Worm (Caenorhabditis elegans) whole organism, midembryonic: ENCODE results near the gene nlg-1.

Source experiments
- T22C8.4 ChIP-seq: fragments of 200-800 bp; sonication (Bioruptor generic); IDR thresholded peaks from 2 replicates; pipeline ENCODE4 v1.3.6; 2022; ENCODE audit warnings: missing genetic modification characterization, missing compliant biosample characterization
- cog-1 ChIP-seq: sonication (generic microtip); optimal IDR thresholded peaks from 2 replicates; lab custom pipeline; 2016; ENCODE audit warnings: missing genetic modification characterization, missing compliant biosample characterization
- flt-1 ChIP-seq: fragments of 200-800 bp; sonication (Bioruptor generic); IDR thresholded peaks from 2 replicates; pipeline ENCODE4 v1.3.6; 2022; ENCODE audit warnings: missing genetic modification characterization, missing compliant biosample characterization
- klf-2 ChIP-seq: fragments of 200-800 bp; sonication (Bioruptor generic); conservative IDR thresholded peaks from 2 replicates; pipeline ENCODE4 v1.3.6; 2022; ENCODE audit warnings: missing genetic modification reagents, missing genetic modification characterization, missing compliant biosample characterization
- med-1 ChIP-seq: sonication (generic microtip); optimal IDR thresholded peaks from 2 replicates; lab custom pipeline; 2017; ENCODE audit warnings: missing genetic modification characterization, mild to moderate bottlenecking, missing compliant biosample characterization, antibody characterized with exemption, missing genetic modification reagents; ENCODE audit not compliant: insufficient read depth
- ref-1 ChIP-seq: fragments of 200-800 bp; sonication (Bioruptor generic); conservative IDR thresholded peaks from 2 replicates; pipeline ENCODE4 v1.3.6; 2022; ENCODE audit warnings: missing genetic modification reagents, missing genetic modification characterization, missing compliant biosample characterization
- tab-1 ChIP-seq: fragments of 200-800 bp; sonication (Bioruptor generic); IDR thresholded peaks from 2 replicates; pipeline ENCODE4 v1.3.6; 2022; ENCODE audit warnings: missing genetic modification characterization, missing compliant biosample characterization
- ztf-23 ChIP-seq: fragments of 200-800 bp; sonication (Bioruptor generic); IDR thresholded peaks from 2 replicates; pipeline ENCODE4 v1.3.6; 2022; ENCODE audit warnings: missing genetic modification reagents, missing genetic modification characterization, missing compliant biosample characterization
- ztf-29 ChIP-seq: fragments of 200-800 bp; sonication (Bioruptor generic); IDR thresholded peaks from 2 replicates; pipeline ENCODE4 v1.3.6; 2022; ENCODE audit warnings: missing genetic modification reagents, missing genetic modification characterization, missing compliant biosample characterization

nlg-1 gene

ce11 chrX:13644884-13645283 is 13.9 kb upstream of the nlg-1 start:
- TF ChIP-seq flt-1 (GFP tag; lab: Robert Waterston, UW) = no peak
- no peak for TF ChIP-seq tab-1 (GFP tag; lab: Robert Waterston, UW)
- no peak for TF ChIP-seq cog-1 (tag; lab: Kevin White, UChicago)
- no peak for TF ChIP-seq ztf-29 (GFP tag; lab: Robert Waterston, UW)
- TF ChIP-seq T22C8.4 (GFP tag; lab: Robert Waterston, UW) = no peak
- TF ChIP-seq ref-1 (GFP tag; lab: Robert Waterston, UW) = no peak
- TF ChIP-seq med-1 (GFP tag; lab: Kevin White, UChicago) = no peak

ce11 chrX:13639577-13639976 is 8.6 kb upstream of the nlg-1 start, which contains the start of gene twk-20:
twk-20 (plus strand) TSS chrX:13639877.
- TF ChIP-seq cog-1 (tag; lab: Kevin White, UChicago) (no peak), tab-1 (GFP tag; lab: Robert Waterston, UW) (no peak), ztf-23 (GFP tag; lab: Robert Waterston, UW) (no peak), flt-1 (GFP tag; lab: Robert Waterston, UW) (no peak), ref-1 (GFP tag; lab: Robert Waterston, UW) (no peak), T22C8.4 (GFP tag; lab: Robert Waterston, UW) (no peak), klf-2 (GFP tag; lab: Robert Waterston, UW) (no peak)

ce11 chrX:13638351-13638958 is 7.5 kb upstream of the nlg-1 start:
- TF ChIP-seq tab-1 (GFP tag; lab: Robert Waterston, UW) = no peak
- TF ChIP-seq ztf-23 (GFP tag; lab: Robert Waterston, UW) = no peak
- TF ChIP-seq med-1 (GFP tag; lab: Kevin White, UChicago) = no peak
- TF ChIP-seq T22C8.4 (GFP tag; lab: Robert Waterston, UW) = no peak
- TF ChIP-seq flt-1 (GFP tag; lab: Robert Waterston, UW) = no peak
- no peak for TF ChIP-seq ztf-29 (GFP tag; lab: Robert Waterston, UW)
- TF ChIP-seq ref-1 (GFP tag; lab: Robert Waterston, UW) = no peak

- TF ChIP-seq tab-1 (GFP tag; lab: Robert Waterston, UW) = no peak
- TF ChIP-seq cog-1 (tag; lab: Kevin White, UChicago) = no peak
- TF ChIP-seq flt-1 (GFP tag; lab: Robert Waterston, UW) = no peak
- TF ChIP-seq klf-2 (GFP tag; lab: Robert Waterston, UW) = no peak
- no peak for TF ChIP-seq ztf-29 (GFP tag; lab: Robert Waterston, UW)
- TF ChIP-seq med-1 (GFP tag; lab: Kevin White, UChicago) = no peak
- TF ChIP-seq T22C8.4 (GFP tag; lab: Robert Waterston, UW) = no peak
Observed at ce11 chrX:13637526-13637925, 6.6 kb upstream of the nlg-1 start.

- TF ChIP-seq cog-1 (tag; lab: Kevin White, UChicago) (no peak), tab-1 (GFP tag; lab: Robert Waterston, UW) (no peak), ztf-23 (GFP tag; lab: Robert Waterston, UW) (no peak), ref-1 (GFP tag; lab: Robert Waterston, UW) (no peak), T22C8.4 (GFP tag; lab: Robert Waterston, UW) (no peak), klf-2 (GFP tag; lab: Robert Waterston, UW) (no peak), med-1 (GFP tag; lab: Kevin White, UChicago) (no peak), ztf-29 (GFP tag; lab: Robert Waterston, UW) (no peak), flt-1 (GFP tag; lab: Robert Waterston, UW) (no peak)
Observed at ce11 chrX:13633876-13634479, 3.0 kb upstream of the nlg-1 start.

ce11 chrX:13633032-13633431 is 2.1 kb upstream of the nlg-1 start:
- TF ChIP-seq ztf-23 (GFP tag; lab: Robert Waterston, UW) = no peak
- TF ChIP-seq flt-1 (GFP tag; lab: Robert Waterston, UW) = no peak
- TF ChIP-seq ztf-29 (GFP tag; lab: Robert Waterston, UW) = no peak
- TF ChIP-seq T22C8.4 (GFP tag; lab: Robert Waterston, UW) = no peak
- TF ChIP-seq cog-1 (tag; lab: Kevin White, UChicago) = no peak
- TF ChIP-seq klf-2 (GFP tag; lab: Robert Waterston, UW) = no peak
- no peak for TF ChIP-seq tab-1 (GFP tag; lab: Robert Waterston, UW)
- TF ChIP-seq med-1 (GFP tag; lab: Kevin White, UChicago) = no peak
- TF ChIP-seq ref-1 (GFP tag; lab: Robert Waterston, UW) = no peak

- TF ChIP-seq klf-2 (GFP tag; lab: Robert Waterston, UW) (no peak), flt-1 (GFP tag; lab: Robert Waterston, UW) (no peak), ztf-23 (GFP tag; lab: Robert Waterston, UW) (no peak), T22C8.4 (GFP tag; lab: Robert Waterston, UW) (no peak), med-1 (GFP tag; lab: Kevin White, UChicago) (no peak), ref-1 (GFP tag; lab: Robert Waterston, UW) (no peak), ztf-29 (GFP tag; lab: Robert Waterston, UW) (no peak), tab-1 (GFP tag; lab: Robert Waterston, UW) (no peak), cog-1 (tag; lab: Kevin White, UChicago) (no peak)
Observed at ce11 chrX:13632245-13632644, 1.3 kb upstream of the nlg-1 start.

ce11 chrX:13621628-13622027 is 9.3 kb downstream of the nlg-1 start, which contains the start of gene Y12A6A.1:
Y12A6A.1 (minus strand) TSS chrX:13621728.
- TF ChIP-seq ztf-23 (GFP tag; lab: Robert Waterston, UW) = no peak
- TF ChIP-seq cog-1 (tag; lab: Kevin White, UChicago) = no peak
- no peak for TF ChIP-seq med-1 (GFP tag; lab: Kevin White, UChicago)
- TF ChIP-seq tab-1 (GFP tag; lab: Robert Waterston, UW) = no peak
- no peak for TF ChIP-seq T22C8.4 (GFP tag; lab: Robert Waterston, UW)

ce11 chrX:13618574-13618973 is 12.4 kb downstream of the nlg-1 start, which contains the start of gene nlp-53:
nlp-53 (plus strand) TSS chrX:13618874.
- TF ChIP-seq tab-1 (GFP tag; lab: Robert Waterston, UW) = no peak
- TF ChIP-seq klf-2 (GFP tag; lab: Robert Waterston, UW) = no peak
- TF ChIP-seq ztf-29 (GFP tag; lab: Robert Waterston, UW) = no peak
- TF ChIP-seq cog-1 (tag; lab: Kevin White, UChicago) = no peak
- TF ChIP-seq flt-1 (GFP tag; lab: Robert Waterston, UW) = no peak
- TF ChIP-seq ref-1 (GFP tag; lab: Robert Waterston, UW) = no peak
- no peak for TF ChIP-seq T22C8.4 (GFP tag; lab: Robert Waterston, UW)
- TF ChIP-seq ztf-23 (GFP tag; lab: Robert Waterston, UW) = no peak
- TF ChIP-seq med-1 (GFP tag; lab: Kevin White, UChicago) = no peak
